Worm (Caenorhabditis elegans) whole organism, L4 larva: Measurements from ENCODE around the gene fipr-1.

Source experiments
- D1046.2 ChIP-seq: fragments of 200-800 bp; sonication (Bioruptor generic); IDR thresholded peaks from 2 replicates; pipeline ENCODE4 v1.3.6; 2022; ENCODE audit warnings: missing genetic modification characterization, missing compliant biosample characterization
- F44E2.7 ChIP-seq: fragments of 200-800 bp; sonication (Bioruptor generic); IDR thresholded peaks from 2 replicates; pipeline ENCODE4 v2.1.2; 2022; ENCODE audit warnings: missing genetic modification characterization, missing compliant biosample characterization
- T20F7.1 ChIP-seq: fragments of 200-800 bp; sonication (Bioruptor generic); optimal IDR thresholded peaks from 2 replicates; lab custom pipeline; 2018; ENCODE audit warnings: mild to moderate bottlenecking, missing genetic modification characterization, missing compliant biosample characterization
- Y75B8A.6 ChIP-seq: fragments of 200-800 bp; sonication (Bioruptor generic); IDR thresholded peaks from 2 replicates; pipeline ENCODE4 v1.3.6; 2022; ENCODE audit warnings: missing genetic modification reagents, missing genetic modification characterization, missing compliant biosample characterization
- ZK546.5 ChIP-seq, 2 experiments: sonication (generic microtip); optimal IDR thresholded peaks; 2 replicates each; lab custom pipeline; 2017; ENCODE audit warnings: missing biosample characterization in 2 of 2, missing genetic modification characterization in 2 of 2
- aha-1 ChIP-seq: fragments of 150-350 bp; peaks from one replicate; lab custom pipeline; 2014; ENCODE audit warnings: missing biosample characterization, missing genetic modification characterization
- arid-1 ChIP-seq: fragments of 200-800 bp; sonication (Bioruptor generic); conservative IDR thresholded peaks from 2 replicates; pipeline ENCODE4 v1.3.6; 2022; ENCODE audit warnings: missing genetic modification reagents, missing genetic modification characterization, missing compliant biosample characterization
- ceh-28 ChIP-seq: fragments of 150-350 bp; optimal IDR thresholded peaks from 2 replicates; lab custom pipeline; 2014; ENCODE audit warnings: missing biosample characterization, missing genetic modification reagents, missing genetic modification characterization
- ceh-32 ChIP-seq: sonication (generic microtip); optimal IDR thresholded peaks from 2 replicates; lab custom pipeline; 2016; ENCODE audit warnings: mild to moderate bottlenecking, missing genetic modification characterization, missing compliant biosample characterization; ENCODE audit not compliant: poor library complexity
- ceh-62 ChIP-seq: sonication (generic microtip); optimal IDR thresholded peaks from 2 replicates; lab custom pipeline; 2017; ENCODE audit warnings: missing biosample characterization, missing genetic modification characterization
- ceh-82 ChIP-seq: sonication (generic microtip); optimal IDR thresholded peaks from 2 replicates; lab custom pipeline; 2017; ENCODE audit warnings: missing biosample characterization, missing genetic modification characterization
- daf-12 ChIP-seq: fragments of 150-350 bp; optimal IDR thresholded peaks from 2 replicates; lab custom pipeline; 2014; ENCODE audit warnings: missing biosample characterization, missing genetic modification reagents, missing genetic modification characterization
- daf-16 ChIP-seq, 3 experiments: sonication (generic microtip); optimal IDR thresholded peaks; 2 replicates each; lab custom pipeline; 2016 to 2017; ENCODE audit warnings: missing genetic modification characterization in 3 of 3, missing genetic modification reagents in 3 of 3, mild to moderate bottlenecking in 2 of 3, missing compliant biosample characterization in 2 of 3, missing biosample characterization in 1 of 3, moderate library complexity in 1 of 3
- daf-19 ChIP-seq: fragments of 200-800 bp; sonication (Bioruptor generic); conservative IDR thresholded peaks from 2 replicates; pipeline ENCODE4 v1.3.6; 2022; ENCODE audit warnings: missing genetic modification characterization, missing compliant biosample characterization
- duxl-1 ChIP-seq: sonication (generic microtip); optimal IDR thresholded peaks from 2 replicates; lab custom pipeline; 2016; ENCODE audit warnings: mild to moderate bottlenecking, missing genetic modification characterization, moderate library complexity, missing compliant biosample characterization; ENCODE audit not compliant: poor library complexity
- dve-1 ChIP-seq: sonication (generic microtip); optimal IDR thresholded peaks from 2 replicates; lab custom pipeline; 2017; ENCODE audit warnings: antibody characterized with exemption, mild to moderate bottlenecking, missing genetic modification characterization, missing compliant biosample characterization; ENCODE audit not compliant: insufficient read depth
- fkh-10 ChIP-seq: fragments of 150-350 bp; optimal IDR thresholded peaks from 2 replicates; lab custom pipeline; 2014; ENCODE audit warnings: missing biosample characterization, missing genetic modification reagents, missing genetic modification characterization
- fos-1 ChIP-seq: fragments of 150-350 bp; optimal IDR thresholded peaks from 2 replicates; lab custom pipeline; 2014; ENCODE audit warnings: missing biosample characterization, missing genetic modification characterization
- gei-8 ChIP-seq: fragments of 200-800 bp; sonication (Bioruptor generic); optimal IDR thresholded peaks from 2 replicates; lab custom pipeline; 2018; ENCODE audit warnings: mild to moderate bottlenecking, missing genetic modification characterization, missing compliant biosample characterization
- hif-1 ChIP-seq, 2 experiments: sonication (generic microtip); optimal IDR thresholded peaks; 2 replicates each; lab custom pipeline; 2016 to 2017; ENCODE audit warnings: missing compliant biosample characterization in 2 of 2, missing genetic modification characterization in 2 of 2, missing genetic modification reagents in 2 of 2, missing genotype in 2 of 2, mild to moderate bottlenecking in 1 of 2
- hlh-11 ChIP-seq: fragments of 200-800 bp; sonication (Bioruptor generic); optimal IDR thresholded peaks from 2 replicates; lab custom pipeline; 2018; ENCODE audit warnings: mild to moderate bottlenecking, missing genetic modification characterization, missing compliant biosample characterization
- hlh-30 ChIP-seq: sonication (generic microtip); optimal IDR thresholded peaks from 2 replicates; lab custom pipeline; 2017; ENCODE audit warnings: antibody characterized with exemption, mild to moderate bottlenecking, missing genetic modification characterization, missing compliant biosample characterization; ENCODE audit not compliant: insufficient read depth
- lim-7 ChIP-seq: fragments of 200-800 bp; sonication (Bioruptor generic); IDR thresholded peaks from 2 replicates; pipeline ENCODE4 v1.3.6; 2022; ENCODE audit warnings: missing genetic modification characterization, missing compliant biosample characterization
- lin-1 ChIP-seq: fragments of 200-800 bp; sonication (Bioruptor generic); IDR thresholded peaks from 2 replicates; pipeline ENCODE4 v1.3.6; 2022; ENCODE audit warnings: missing genetic modification reagents, missing genetic modification characterization, missing compliant biosample characterization
- lsy-2 ChIP-seq, 2 experiments: fragments of 150-350 bp in 1 of 2; sonication (generic microtip) in 1 of 2; optimal IDR thresholded peaks; 2 replicates each; lab custom pipeline; 2014 to 2017; ENCODE audit warnings: missing biosample characterization in 2 of 2, missing genetic modification characterization in 2 of 2
- madf-5 ChIP-seq, 2 experiments: fragments of 200-800 bp; sonication (Bioruptor generic); IDR thresholded peaks; 2 replicates each; pipeline ENCODE4 v1.3.6; 2022; ENCODE audit warnings: missing compliant biosample characterization in 2 of 2, missing genetic modification characterization in 2 of 2
- mxl-3 ChIP-seq: fragments of 200-800 bp; sonication (Bioruptor generic); optimal IDR thresholded peaks from 2 replicates; lab custom pipeline; 2018; ENCODE audit warnings: mild to moderate bottlenecking, missing genetic modification characterization, missing compliant biosample characterization
- nhr-10 ChIP-seq: fragments of 150-350 bp; optimal IDR thresholded peaks from 2 replicates; lab custom pipeline; 2014; ENCODE audit warnings: missing biosample characterization, missing genetic modification characterization
- nhr-11 ChIP-seq: fragments of 150-350 bp; optimal IDR thresholded peaks from 2 replicates; lab custom pipeline; 2014; ENCODE audit warnings: missing biosample characterization, missing genetic modification characterization
- saeg-2 ChIP-seq: fragments of 200-800 bp; sonication (Bioruptor generic); IDR thresholded peaks from 2 replicates; pipeline ENCODE4 v1.3.6; 2022; ENCODE audit warnings: missing genetic modification reagents, missing genetic modification characterization, missing compliant biosample characterization
- sdz-12 ChIP-seq: fragments of 200-800 bp; sonication (Bioruptor generic); optimal IDR thresholded peaks from 2 replicates; lab custom pipeline; 2018; ENCODE audit warnings: mild to moderate bottlenecking, missing genetic modification characterization, missing compliant biosample characterization
- set-16 ChIP-seq: fragments of 200-800 bp; sonication (Bioruptor generic); IDR thresholded peaks from 2 replicates; pipeline ENCODE4 v1.3.6; 2022; ENCODE audit warnings: missing genetic modification reagents, missing genetic modification characterization, missing compliant biosample characterization
- spr-1 ChIP-seq: sonication (generic microtip); optimal IDR thresholded peaks from 2 replicates; lab custom pipeline; 2016; ENCODE audit warnings: mild to moderate bottlenecking, missing genetic modification characterization, missing compliant biosample characterization
- tra-1 ChIP-seq: fragments of 200-800 bp; sonication (Bioruptor generic); IDR thresholded peaks from 2 replicates; pipeline ENCODE4 v1.3.6; 2022; ENCODE audit warnings: missing genetic modification reagents, missing genetic modification characterization, missing compliant biosample characterization
- unc-39 ChIP-seq: sonication (generic microtip); optimal IDR thresholded peaks from 2 replicates; lab custom pipeline; 2017; ENCODE audit warnings: missing biosample characterization, missing genetic modification characterization
- unc-62 ChIP-seq, 3 experiments: fragments of 150-350 bp in 1 of 3; sonication (generic microtip); optimal IDR thresholded peaks in 2 of 3; peaks in 1 of 3; 1 replicate in 1 of 3; 2 replicates in 2 of 3; lab custom pipeline; 2014 to 2017; ENCODE audit warnings: missing biosample characterization in 3 of 3, missing genetic modification characterization in 3 of 3, missing genetic modification reagents in 3 of 3, missing genotype in 1 of 3
- zag-1 ChIP-seq: fragments of 150-350 bp; optimal IDR thresholded peaks from 2 replicates; lab custom pipeline; 2014; ENCODE audit warnings: missing biosample characterization, missing genetic modification characterization
- zfp-2 ChIP-seq: sonication (generic microtip); optimal IDR thresholded peaks from 2 replicates; lab custom pipeline; 2016; ENCODE audit warnings: mild to moderate bottlenecking, missing genetic modification characterization, missing compliant biosample characterization

The fipr-1 gene

DNA sequence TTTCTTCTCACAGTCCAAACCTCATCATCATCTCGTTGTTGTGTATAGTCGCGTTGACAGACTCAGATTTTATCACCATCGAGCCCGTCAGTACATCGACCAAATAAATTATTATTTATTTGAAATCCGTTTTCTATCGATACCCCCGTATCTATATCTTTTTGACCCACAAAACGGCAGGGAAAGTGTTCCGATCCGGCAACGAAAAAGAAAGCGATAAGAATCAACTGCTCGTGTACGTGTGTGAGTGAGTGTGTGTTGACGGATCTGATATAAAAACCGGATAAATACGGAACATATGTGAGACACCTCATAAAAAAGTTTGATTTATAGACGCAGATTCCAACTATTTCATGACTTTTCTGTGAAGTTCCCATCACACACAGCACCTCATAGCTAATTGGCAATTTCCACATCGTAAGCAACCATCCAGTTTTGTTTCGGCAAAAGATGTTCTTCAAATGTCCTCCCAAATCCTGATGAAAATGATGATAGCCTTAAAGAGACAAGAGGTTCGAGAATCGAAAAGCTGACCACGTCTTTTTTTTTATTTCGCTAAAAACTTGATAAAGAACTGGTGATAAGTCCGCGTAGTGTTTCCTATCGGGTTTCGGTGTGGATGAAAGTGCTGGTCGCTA, 7.2 kb downstream of the fipr-1 start (continued):
- TF ChIP-seq T20F7.1 (no peak), ceh-28 (tag; lab: Kevin White, UChicago) (no peak), lin-1 (GFP tag; lab: Robert Waterston, UW) (no peak), gei-8 (no peak), lim-7 (GFP tag; lab: Robert Waterston, UW) (no peak), dve-1 (tag; lab: Kevin White, UChicago) (no peak), zag-1 (tag; lab: Kevin White, UChicago) (no peak), hif-1 (tag; optimal IDR thresholded peaks at IDR 0.05; lab: Kevin White, UChicago) (no peak), D1046.2 (no peak), ceh-62 (tag; lab: Kevin White, UChicago) (no peak), ceh-32 (no peak), daf-19 (no peak), tra-1 (no peak), fkh-10 (no peak), fos-1 (tag; lab: Kevin White, UChicago) (no peak), nhr-11 (tag; lab: Kevin White, UChicago) (no peak), nhr-10 (no peak)
- TF ChIP-seq, all 104 proteins: peak for 10

DNA sequence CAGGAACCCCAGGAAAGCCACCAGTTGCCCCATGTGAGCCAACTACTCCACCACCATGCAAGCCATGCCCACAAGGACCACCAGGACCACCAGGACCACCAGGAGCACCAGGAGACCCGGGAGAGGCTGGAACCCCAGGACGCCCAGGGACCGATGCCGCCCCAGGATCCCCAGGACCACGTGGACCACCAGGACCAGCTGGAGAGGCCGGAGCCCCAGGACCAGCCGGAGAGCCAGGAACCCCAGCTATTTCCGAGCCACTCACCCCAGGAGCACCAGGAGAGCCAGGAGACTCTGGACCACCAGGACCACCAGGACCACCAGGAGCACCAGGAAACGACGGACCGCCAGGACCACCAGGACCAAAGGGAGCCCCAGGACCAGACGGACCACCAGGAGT, 8.0 kb downstream of the fipr-1 start:
- TF ChIP-seq hlh-11 (tag; lab: Kevin White, UChicago): peak; percentile 33
- peak in 1 of 2 experiments; percentile 1 for TF ChIP-seq unc-62 (GFP tag; optimal IDR thresholded peaks at IDR 0.05 in 1 of 2; lab: Kevin White, UChicago)
- TF ChIP-seq unc-62 (tag; optimal IDR thresholded peaks at IDR 0.05; lab: Kevin White, UChicago): no peak
- no peak for TF ChIP-seq ceh-82 (tag; lab: Kevin White, UChicago)
- no peak for TF ChIP-seq saeg-2 (GFP tag; lab: Robert Waterston, UW)
- TF ChIP-seq daf-12: no peak
- TF ChIP-seq D1046.2: 0 out of 2 replicates have a peak, but pooled peaks have one; percentile 24
- peak; percentile 99 for TF ChIP-seq set-16 (GFP tag; lab: Robert Waterston, UW)
- no peak for TF ChIP-seq ZK546.5 (tag; optimal IDR thresholded peaks at IDR 0.05; lab: Kevin White, UChicago)
- no peak for TF ChIP-seq lin-1 (GFP tag; lab: Robert Waterston, UW)
- no peak for TF ChIP-seq lsy-2 (tag; optimal IDR thresholded peaks at IDR 0.05; lab: Kevin White, UChicago)
- TF ChIP-seq T20F7.1: no peak
- peak; percentile 32 for TF ChIP-seq mxl-3 (GFP tag; lab: Kevin White, UChicago)
- no peak for TF ChIP-seq daf-16 (GFP tag; optimal IDR thresholded peaks at IDR 0.05; lab: Kevin White, UChicago)
- no peak for TF ChIP-seq daf-16 (tag; optimal IDR thresholded peaks at IDR 0.05; lab: Kevin White, UChicago)
- no peak for TF ChIP-seq nhr-11 (tag; lab: Kevin White, UChicago)
- no peak for TF ChIP-seq unc-39 (tag; lab: Kevin White, UChicago)
- TF ChIP-seq sdz-12: no peak
- no peak for TF ChIP-seq hlh-30 (tag; lab: Kevin White, UChicago)
- no peak for TF ChIP-seq arid-1 (GFP tag; lab: Robert Waterston, UW)
- TF ChIP-seq F44E2.7: no peak
- no peak for TF ChIP-seq zfp-2 (tag; lab: Kevin White, UChicago)
- TF ChIP-seq Y75B8A.6: no peak
- TF ChIP-seq duxl-1 (tag; lab: Kevin White, UChicago): no peak
- peak; percentile 79 for TF ChIP-seq aha-1 (tag; lab: Kevin White, UChicago)
- no peak for TF ChIP-seq madf-5 (GFP tag; IDR thresholded peaks at IDR 0.05; lab: Robert Waterston, UW)
- no peak for TF ChIP-seq spr-1
